Worm (Caenorhabditis elegans) whole organism, young adult: Measurements from ENCODE around the gene exc-9.

ENCODE experiments used
- B0019.2 ChIP-seq: fragments of 200-800 bp; sonication (Bioruptor generic); conservative IDR thresholded peaks from 2 replicates; pipeline ENCODE4 v1.3.6; 2022; ENCODE audit warnings: missing genetic modification reagents, missing genetic modification characterization, missing compliant biosample characterization
- F52B5.7 ChIP-seq: sonication (generic microtip); optimal IDR thresholded peaks from 2 replicates; lab custom pipeline; 2016; ENCODE audit warnings: mild to moderate bottlenecking, missing genetic modification characterization, missing compliant biosample characterization
- F57A8.1 ChIP-seq: fragments of 200-800 bp; sonication (Bioruptor generic); optimal IDR thresholded peaks from 2 replicates; lab custom pipeline; 2018; ENCODE audit warnings: mild to moderate bottlenecking, missing genetic modification characterization, moderate library complexity, missing compliant biosample characterization
- Y56A3A.18 ChIP-seq: fragments of 200-800 bp; sonication (Bioruptor generic); IDR thresholded peaks from 2 replicates; pipeline ENCODE4 v1.3.6; 2022; ENCODE audit warnings: missing genetic modification reagents, missing genetic modification characterization, missing compliant biosample characterization
- attf-6 ChIP-seq: fragments of 200-800 bp; sonication (Bioruptor generic); IDR thresholded peaks from 2 replicates; pipeline ENCODE4 v1.3.6; 2022; ENCODE audit warnings: missing genetic modification reagents, missing genetic modification characterization, missing compliant biosample characterization
- dpff-1 ChIP-seq: sonication (generic microtip); optimal IDR thresholded peaks from 2 replicates; lab custom pipeline; 2017; ENCODE audit warnings: mild to moderate bottlenecking, missing genetic modification characterization, missing compliant biosample characterization
- egrh-3 ChIP-seq: fragments of 200-800 bp; sonication (Bioruptor generic); IDR thresholded peaks from 2 replicates; pipeline ENCODE4 v1.3.6; 2022; ENCODE audit warnings: missing genetic modification reagents, missing genetic modification characterization, missing compliant biosample characterization
- ets-4 ChIP-seq: fragments of 200-800 bp; sonication (Bioruptor generic); optimal IDR thresholded peaks from 2 replicates; lab custom pipeline; 2018; ENCODE audit warnings: mild to moderate bottlenecking, missing genetic modification characterization, missing compliant biosample characterization
- madf-3 ChIP-seq: fragments of 200-800 bp; sonication (Bioruptor generic); IDR thresholded peaks from 2 replicates; pipeline ENCODE4 v1.3.6; 2022; ENCODE audit warnings: missing genetic modification reagents, missing genetic modification characterization, missing compliant biosample characterization
- pbrm-1 ChIP-seq: fragments of 200-800 bp; sonication (Bioruptor generic); IDR thresholded peaks from 2 replicates; pipeline ENCODE4 v1.3.6; 2022; ENCODE audit warnings: missing genetic modification reagents, missing genetic modification characterization, missing compliant biosample characterization
- sea-2 ChIP-seq: fragments of 200-800 bp; sonication (Bioruptor generic); IDR thresholded peaks from 2 replicates; pipeline ENCODE4 v1.3.6; 2022; ENCODE audit warnings: missing genetic modification characterization, missing compliant biosample characterization
- tbx-9 ChIP-seq: sonication (generic microtip); optimal IDR thresholded peaks from 2 replicates; lab custom pipeline; 2016; ENCODE audit warnings: borderline replicate concordance, missing genetic modification characterization, inconsistent platforms, missing compliant biosample characterization
- unc-62 ChIP-seq: fragments of 150-350 bp; optimal IDR thresholded peaks from 2 replicates; lab custom pipeline; 2014; ENCODE audit warnings: missing biosample characterization, missing genetic modification reagents, missing genetic modification characterization
- ztf-26 ChIP-seq: sonication (generic microtip); optimal IDR thresholded peaks from 2 replicates; lab custom pipeline; 2017; ENCODE audit warnings: missing genetic modification characterization, missing compliant biosample characterization

DNA sequence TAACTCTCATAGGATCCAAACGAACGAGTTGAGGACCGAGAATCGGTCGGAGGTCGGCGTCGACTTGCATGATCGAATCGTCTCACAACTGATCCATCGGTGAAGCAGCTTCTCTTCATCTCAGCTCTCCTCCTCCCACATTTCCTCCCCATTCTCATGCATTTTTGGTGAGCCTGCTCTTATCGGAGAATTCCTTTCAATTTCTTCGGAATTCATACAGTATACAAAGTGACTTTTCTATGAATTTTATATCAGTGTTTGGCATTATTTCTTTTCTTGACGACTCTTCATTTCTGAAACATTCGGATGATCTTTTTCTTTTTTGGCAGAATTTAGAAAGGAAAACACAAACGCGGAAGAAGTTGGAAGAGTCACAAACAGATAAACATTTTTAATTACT is 46.3 kb upstream of the exc-9 start, which contains the start of gene mec-17:
- TF ChIP-seq ztf-26 (no peak), attf-6 (GFP tag; lab: Robert Waterston, UW) (no peak), pbrm-1 (no peak), madf-3 (no peak), ets-4 (no peak), sea-2 (no peak), Y56A3A.18 (no peak), F57A8.1 (GFP tag; lab: Kevin White, UChicago) (no peak), unc-62 (GFP tag; lab: Kevin White, UChicago) (no peak), F52B5.7 (tag; lab: Kevin White, UChicago) (no peak), egrh-3 (GFP tag; lab: Robert Waterston, UW) (no peak), dpff-1 (tag; lab: Kevin White, UChicago) (no peak), tbx-9 (no peak), B0019.2 (GFP tag; lab: Robert Waterston, UW) (no peak)
